Fruit fly (Drosophila melanogaster): ENCODE data around the gene CG43061.
"Not testable (repeated sequence)": the region's sequence is repeated elsewhere in the genome, so short reads cannot be mapped to it uniquely, and the experiment has no call there.

CG43061 gene

DNA sequence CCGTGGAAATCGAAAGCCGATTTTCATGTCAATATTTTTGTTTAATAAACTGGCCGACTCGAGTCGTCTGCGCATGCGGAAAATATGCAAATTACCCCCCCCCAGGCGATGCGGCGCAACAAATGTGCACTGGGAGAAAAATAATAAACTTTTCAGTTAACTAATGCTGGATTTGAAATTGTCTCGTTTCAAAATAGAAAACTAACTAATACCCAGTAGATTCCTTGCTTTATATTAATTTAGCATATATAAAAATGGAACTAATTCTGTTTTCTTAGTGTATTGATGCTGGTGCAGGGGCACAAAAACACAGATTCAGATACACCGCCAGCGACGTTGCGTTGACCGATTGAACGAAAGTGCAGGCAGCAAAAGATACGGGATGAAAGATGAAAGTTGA lies 11.6 kb upstream of the CG43061 start:
- peak; percentile 49 for TF ChIP-seq CG9948 (tag; optimal IDR thresholded peaks at IDR 0.05)
- TF ChIP-seq CG4496 (GFP tag; IDR thresholded peaks at IDR 0.05): peak; percentile 86
- no peak for TF ChIP-seq gl (tag; optimal IDR thresholded peaks at IDR 0.05)
- peak; percentile 43; the same call in 2 of the 3 replicates for TF ChIP-seq fd96Ca (GFP tag; IDR thresholded peaks at IDR 0.05)
- peak; percentile 61; the same call in 1 of the 2 replicates for TF ChIP-seq rn (GFP tag; IDR thresholded peaks at IDR 0.05)
- TF ChIP-seq Pif1A (GFP tag; optimal IDR thresholded peaks at IDR 0.05): peak; percentile 40
- peak; percentile 1 for TF ChIP-seq Snoo (tag; optimal IDR thresholded peaks at IDR 0.05)
- peak; percentile 59 for TF ChIP-seq CG17806 (tag; optimal IDR thresholded peaks at IDR 0.05)
- TF ChIP-seq CG14655 (GFP tag; optimal IDR thresholded peaks at IDR 0.05): peak; percentile 58
- no peak for TF ChIP-seq D1 (tag; optimal IDR thresholded peaks at IDR 0.05)
- peak; percentile 85 for TF ChIP-seq Ets98B (GFP tag; IDR thresholded peaks at IDR 0.05)
- peak; percentile 64 for TF ChIP-seq CG8159 (tag; optimal IDR thresholded peaks at IDR 0.05)
- peak; percentile 4 for TF ChIP-seq CG15710 (tag; optimal IDR thresholded peaks at IDR 0.05)
- peak; percentile 81 for TF ChIP-seq CG32121 (GFP tag; IDR thresholded peaks at IDR 0.05)
- TF ChIP-seq CG13204 (GFP tag; optimal IDR thresholded peaks at IDR 0.05): no peak
- TF ChIP-seq CG34367 (tag; optimal IDR thresholded peaks at IDR 0.05): peak; percentile 22
- TF ChIP-seq CG10348 (GFP tag; IDR thresholded peaks at IDR 0.05): no peak; the same call in 1 of the 2 replicates
- peak; percentile 37 for TF ChIP-seq Pif1B (GFP tag; optimal IDR thresholded peaks at IDR 0.05)
- peak; percentile 71 for TF ChIP-seq CG8301 (tag; optimal IDR thresholded peaks at IDR 0.05)
- peak; percentile 79 for TF ChIP-seq CG12605 (GFP tag; IDR thresholded peaks at IDR 0.05)
- no peak for TF ChIP-seq EcR (GFP tag; optimal IDR thresholded peaks at IDR 0.05)

DNA sequence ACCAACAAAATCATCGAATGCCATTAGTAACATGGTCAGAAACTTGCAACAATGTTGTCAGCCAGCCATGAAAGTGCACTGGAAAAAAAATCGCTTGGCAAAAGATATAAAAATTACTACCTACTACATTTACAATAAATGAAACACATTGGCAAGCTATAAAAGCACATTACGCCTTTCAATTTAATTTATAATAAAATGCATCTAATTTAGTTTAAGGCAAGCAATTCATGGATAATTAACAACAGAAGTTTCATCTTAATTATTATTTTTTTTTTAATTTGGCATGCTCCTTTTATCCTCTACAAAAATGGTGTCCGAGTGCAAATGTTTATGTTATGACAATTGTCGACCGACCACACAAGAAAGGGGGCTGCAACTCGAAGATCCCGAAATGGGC lies 10.5 kb upstream of the CG43061 start:
- TF ChIP-seq CG4496 (GFP tag; IDR thresholded peaks at IDR 0.05) (0 out of 3 replicates have a peak, but pooled peaks have one; percentile 12), Ets98B (GFP tag; IDR thresholded peaks at IDR 0.05) (peak; percentile 30), CG8159 (tag; optimal IDR thresholded peaks at IDR 0.05) (no peak), Pif1A (GFP tag; optimal IDR thresholded peaks at IDR 0.05) (no peak)

DNA sequence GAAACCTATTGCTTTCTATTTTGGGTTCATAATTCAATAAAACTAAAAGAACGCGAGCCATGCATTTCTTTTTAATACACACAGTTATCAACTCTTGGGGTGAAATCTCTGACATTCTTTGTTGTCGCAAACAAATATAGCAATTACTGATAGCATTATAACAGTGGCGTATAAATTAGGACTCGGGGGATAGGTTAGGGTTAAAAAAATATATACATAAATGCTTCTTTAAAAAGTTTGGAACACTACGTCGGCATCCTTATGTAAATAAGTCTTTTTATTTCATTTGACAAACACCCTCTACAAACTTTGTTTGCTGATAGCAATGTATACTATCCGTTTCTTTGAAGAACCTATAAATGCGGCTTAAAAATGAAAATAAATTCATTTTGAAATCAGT lies 8.6 kb upstream of the CG43061 start, which contains the start of gene CG43060:
Gene CG43060, plus strand, starts transcription at position 382 of the 400 bp plus-strand sequence.
- TF ChIP-seq Snoo (tag; optimal IDR thresholded peaks at IDR 0.05) (no peak), CG14655 (GFP tag; optimal IDR thresholded peaks at IDR 0.05) (peak; percentile 38), Pif1A (GFP tag; optimal IDR thresholded peaks at IDR 0.05) (no peak), CG8301 (tag; optimal IDR thresholded peaks at IDR 0.05) (peak; percentile 22), CG12605 (GFP tag; IDR thresholded peaks at IDR 0.05) (no peak), gl (tag; optimal IDR thresholded peaks at IDR 0.05) (no peak), CG17806 (tag; optimal IDR thresholded peaks at IDR 0.05) (peak; percentile 29), CG8159 (tag; optimal IDR thresholded peaks at IDR 0.05) (peak; percentile 31), CG32121 (GFP tag; IDR thresholded peaks at IDR 0.05) (no peak), rn (GFP tag; IDR thresholded peaks at IDR 0.05) (no peak), Pif1B (GFP tag; optimal IDR thresholded peaks at IDR 0.05) (no peak), CG34367 (tag; optimal IDR thresholded peaks at IDR 0.05) (no peak), CG15710 (tag; optimal IDR thresholded peaks at IDR 0.05) (no peak), CG9948 (tag; optimal IDR thresholded peaks at IDR 0.05) (no peak), CG10348 (GFP tag; IDR thresholded peaks at IDR 0.05) (no peak), D1 (tag; optimal IDR thresholded peaks at IDR 0.05) (no peak), CG4496 (GFP tag; IDR thresholded peaks at IDR 0.05) (peak; percentile 50; the same call in 2 of the 3 replicates), CG13204 (GFP tag; optimal IDR thresholded peaks at IDR 0.05) (no peak), EcR (GFP tag; optimal IDR thresholded peaks at IDR 0.05) (no peak), Ets98B (GFP tag; IDR thresholded peaks at IDR 0.05) (peak; percentile 24; the same call in 1 of the 2 replicates), fd96Ca (GFP tag; IDR thresholded peaks at IDR 0.05) (no peak)

DNA sequence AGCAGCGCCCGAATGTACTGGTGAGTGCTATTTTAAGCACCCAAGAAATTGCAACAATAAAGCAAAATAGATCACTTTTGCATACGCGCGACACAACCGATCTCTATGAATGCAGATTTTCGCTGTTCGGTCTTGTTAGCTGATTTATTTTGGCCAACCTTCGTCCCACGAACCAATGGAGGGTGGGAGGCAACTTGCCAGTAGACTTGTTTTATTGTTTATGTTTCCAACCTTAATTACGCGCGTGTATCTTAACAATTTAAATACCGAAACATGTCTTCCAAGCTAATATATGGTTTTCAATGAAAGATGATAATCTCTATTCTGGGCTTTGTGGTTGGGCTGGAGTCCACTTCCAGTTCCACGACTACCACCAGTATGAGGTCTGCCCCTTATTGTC lies 606 bp upstream of the CG43061 start, which contains the start of gene CG43618:
Gene CG43618, plus strand, starts transcription at position 301 of the 400 bp plus-strand sequence.
- not testable (repeated sequence) for TF ChIP-seq CG12605 (GFP tag; IDR thresholded peaks at IDR 0.05); Pif1B (GFP tag; optimal IDR thresholded peaks at IDR 0.05); CG15710 (tag; optimal IDR thresholded peaks at IDR 0.05)

DNA sequence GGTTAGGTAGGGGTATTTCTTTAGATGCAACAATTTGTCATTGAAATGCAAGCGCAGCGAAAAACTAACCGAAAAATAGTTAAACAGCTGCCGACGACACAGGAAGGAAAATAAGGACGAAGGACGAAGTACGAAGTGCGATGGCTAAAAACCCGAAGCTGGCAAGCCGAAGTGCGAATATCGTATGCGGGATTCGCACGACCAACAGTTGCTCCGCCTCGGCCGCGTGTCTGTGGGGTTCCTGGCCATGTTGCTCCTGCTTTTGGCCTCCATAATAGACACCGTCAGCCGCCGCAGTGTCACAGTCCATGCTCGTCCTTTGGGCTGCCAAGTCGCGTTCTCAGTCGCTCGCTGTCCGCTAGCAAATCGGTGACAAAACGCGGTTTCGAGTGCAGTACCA lies 9.5 kb downstream of the CG43061 start, which contains the start of gene mAChR-B:
Gene mAChR-B, plus strand, starts transcription at position 301 of the 400 bp plus-strand sequence.
- TF ChIP-seq fd96Ca (GFP tag; IDR thresholded peaks at IDR 0.05) (no peak), CG34367 (tag; optimal IDR thresholded peaks at IDR 0.05) (no peak), rn (GFP tag; IDR thresholded peaks at IDR 0.05) (no peak), CG8301 (tag; optimal IDR thresholded peaks at IDR 0.05) (no peak), CG8159 (tag; optimal IDR thresholded peaks at IDR 0.05) (no peak), CG9948 (tag; optimal IDR thresholded peaks at IDR 0.05) (no peak), CG4496 (GFP tag; IDR thresholded peaks at IDR 0.05) (no peak), Ets98B (GFP tag; IDR thresholded peaks at IDR 0.05) (no peak), gl (tag; optimal IDR thresholded peaks at IDR 0.05) (no peak), CG32121 (GFP tag; IDR thresholded peaks at IDR 0.05) (no peak), CG17806 (tag; optimal IDR thresholded peaks at IDR 0.05) (no peak), CG13204 (GFP tag; optimal IDR thresholded peaks at IDR 0.05) (no peak), Pif1B (GFP tag; optimal IDR thresholded peaks at IDR 0.05) (no peak), CG12605 (GFP tag; IDR thresholded peaks at IDR 0.05) (no peak), CG10348 (GFP tag; IDR thresholded peaks at IDR 0.05) (no peak), EcR (GFP tag; optimal IDR thresholded peaks at IDR 0.05) (no peak), D1 (tag; optimal IDR thresholded peaks at IDR 0.05) (no peak), Snoo (tag; optimal IDR thresholded peaks at IDR 0.05) (no peak), CG15710 (tag; optimal IDR thresholded peaks at IDR 0.05) (no peak), Pif1A (GFP tag; optimal IDR thresholded peaks at IDR 0.05) (no peak)

DNA sequence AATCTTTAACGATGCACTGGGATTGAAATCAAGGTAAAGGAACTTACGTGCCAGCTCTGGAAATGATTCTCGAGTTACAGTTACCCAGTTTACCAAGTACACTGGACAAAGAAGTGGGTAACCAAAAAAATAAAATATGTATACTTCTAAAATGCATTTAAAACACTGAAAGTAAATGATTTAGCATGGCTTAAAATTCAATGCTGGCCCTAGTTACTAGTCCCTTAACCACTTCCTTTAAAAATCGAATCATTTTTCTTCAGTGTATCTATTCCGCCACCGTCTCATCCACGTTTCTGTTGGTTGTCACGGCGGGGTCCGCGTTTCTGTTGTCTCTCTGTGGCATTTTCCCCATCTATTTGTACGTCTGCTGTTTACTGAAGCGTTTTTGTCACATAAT lies 23.2 kb downstream of the CG43061 start:
- TF ChIP-seq Ets98B (GFP tag; IDR thresholded peaks at IDR 0.05) (no peak), CG9948 (tag; optimal IDR thresholded peaks at IDR 0.05) (peak; percentile 31), gl (tag; optimal IDR thresholded peaks at IDR 0.05) (no peak), CG4496 (GFP tag; IDR thresholded peaks at IDR 0.05) (peak; percentile 47; the same call in 2 of the 3 replicates), CG17806 (tag; optimal IDR thresholded peaks at IDR 0.05) (peak; percentile 13), CG34367 (tag; optimal IDR thresholded peaks at IDR 0.05) (no peak), rn (GFP tag; IDR thresholded peaks at IDR 0.05) (no peak), Pif1B (GFP tag; optimal IDR thresholded peaks at IDR 0.05) (no peak), CG14655 (GFP tag; optimal IDR thresholded peaks at IDR 0.05) (peak; percentile 42), CG32121 (GFP tag; IDR thresholded peaks at IDR 0.05) (no peak), CG15710 (tag; optimal IDR thresholded peaks at IDR 0.05) (peak; percentile 3), D1 (tag; optimal IDR thresholded peaks at IDR 0.05) (no peak), CG12605 (GFP tag; IDR thresholded peaks at IDR 0.05) (no peak), Snoo (tag; optimal IDR thresholded peaks at IDR 0.05) (no peak), fd96Ca (GFP tag; IDR thresholded peaks at IDR 0.05) (0 out of 3 replicates have a peak, but pooled peaks have one; percentile 24), CG8159 (tag; optimal IDR thresholded peaks at IDR 0.05) (peak; percentile 23), Pif1A (GFP tag; optimal IDR thresholded peaks at IDR 0.05) (peak; percentile 49), CG13204 (GFP tag; optimal IDR thresholded peaks at IDR 0.05) (no peak), CG10348 (GFP tag; IDR thresholded peaks at IDR 0.05) (no peak), CG8301 (tag; optimal IDR thresholded peaks at IDR 0.05) (peak; percentile 6), EcR (GFP tag; optimal IDR thresholded peaks at IDR 0.05) (no peak)

All from whole organism, pupa.